Worm (Caenorhabditis elegans) whole organism, L4/young adult: ENCODE measurements around the gene Y37E11B.6.

Experiments
- W03F9.2 ChIP-seq: fragments of 150-350 bp; optimal IDR thresholded peaks from 2 replicates; lab custom pipeline; 2014; ENCODE audit warnings: missing biosample characterization, missing genetic modification characterization
- him-1 ChIP-seq: sonication (generic microtip); optimal IDR thresholded peaks from 2 replicates; lab custom pipeline; 2016; ENCODE audit warnings: missing genotype, missing genetic modification reagents, missing genetic modification characterization, missing compliant biosample characterization

ce11 chrIV:3633254-3633653 is 34.1 kb upstream of the Y37E11B.6 start, which contains the start of gene ZC416.2:
- TF ChIP-seq W03F9.2 (tag; lab: Kevin White, UChicago) (no peak), him-1 (tag; lab: Kevin White, UChicago) (no peak)
